Fruit fly (Drosophila melanogaster): ENCODE measurements around the gene Cpr65Az.

The Cpr65Az gene

DNA sequence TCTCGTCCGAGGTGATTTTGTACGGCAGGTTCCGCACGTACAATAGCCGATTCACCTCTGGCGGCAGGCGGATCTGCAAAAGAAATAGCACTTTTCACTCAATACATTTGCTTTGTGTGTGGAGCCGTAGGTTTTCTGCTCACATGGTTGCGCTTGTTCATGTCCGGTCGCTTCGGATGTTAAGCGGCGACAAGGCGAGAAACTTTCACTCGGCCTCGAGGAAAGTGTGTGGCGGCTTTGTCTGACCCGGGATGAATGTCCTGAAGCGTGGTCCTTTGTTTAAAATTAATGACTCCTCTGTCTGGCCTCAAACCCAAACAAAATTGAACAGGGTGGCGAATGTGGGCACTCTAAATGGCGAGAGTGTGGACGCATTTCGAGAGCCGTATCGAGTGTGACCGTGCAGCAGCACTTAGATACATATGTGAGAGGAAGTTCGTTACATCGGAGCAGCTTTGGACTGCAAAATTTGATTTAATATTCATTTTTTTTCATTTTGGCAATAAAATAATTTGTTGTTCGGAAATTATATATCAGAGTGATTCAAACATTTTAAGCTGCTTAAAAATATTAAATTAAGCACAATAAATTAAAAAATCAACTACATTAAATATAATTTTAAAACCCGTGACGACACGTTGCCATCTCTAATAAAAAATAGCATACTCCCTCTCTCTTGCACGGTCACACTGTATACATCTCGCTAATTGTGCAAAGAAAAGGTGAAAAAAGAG, 32.4 kb downstream of the Cpr65Az start, which contains the start of the genes Sf3b6 and Tnpo:
Sf3b6 (minus strand) TSS at position 358 of the 734 bp plus-strand sequence.
Tnpo (plus strand) TSS at position 659 of the 734 bp plus-strand sequence.
- peak; percentile 64 for TF ChIP-seq rn (GFP tag; IDR thresholded peaks at IDR 0.05)
- TF ChIP-seq CG32121 (GFP tag; IDR thresholded peaks at IDR 0.05), result peak; percentile 58; the same call in 1 of the 2 replicates
- TF ChIP-seq CG34367 (tag; optimal IDR thresholded peaks at IDR 0.05), result peak; percentile 57
- peak; percentile 76 for TF ChIP-seq Snoo (tag; optimal IDR thresholded peaks at IDR 0.05)
- peak; percentile 54; the same call in 2 of the 3 replicates for TF ChIP-seq fd96Ca (GFP tag; IDR thresholded peaks at IDR 0.05)
- TF ChIP-seq CG10348 (GFP tag; IDR thresholded peaks at IDR 0.05), result 0 out of 2 replicates have a peak, but pooled peaks have one; percentile 19
- TF ChIP-seq Pif1B (GFP tag; optimal IDR thresholded peaks at IDR 0.05), result no peak
- no peak for TF ChIP-seq Pif1A (GFP tag; optimal IDR thresholded peaks at IDR 0.05)
- TF ChIP-seq EcR (GFP tag; optimal IDR thresholded peaks at IDR 0.05), result peak; percentile 81
- peak; percentile 52 for TF ChIP-seq CG17806 (tag; optimal IDR thresholded peaks at IDR 0.05)
- TF ChIP-seq CG4496 (GFP tag; IDR thresholded peaks at IDR 0.05), result peak; percentile 60; the same call in 2 of the 3 replicates
- TF ChIP-seq CG8159 (tag; optimal IDR thresholded peaks at IDR 0.05), result no peak
- TF ChIP-seq CG9948 (tag; optimal IDR thresholded peaks at IDR 0.05), result peak; percentile 73
- peak; percentile 83 for TF ChIP-seq CG15710 (tag; optimal IDR thresholded peaks at IDR 0.05)
- TF ChIP-seq CG8301 (tag; optimal IDR thresholded peaks at IDR 0.05), result no peak
- no peak; the same call in none of the 2 replicates for TF ChIP-seq Ets98B (GFP tag; IDR thresholded peaks at IDR 0.05)

dm6 chr3L:6193556-6194114, 33.0 kb downstream of the Cpr65Az start:
- TF ChIP-seq CG4496 (GFP tag; IDR thresholded peaks at IDR 0.05) (0 out of 3 replicates have a peak, but pooled peaks have one; percentile 4), EcR (GFP tag; optimal IDR thresholded peaks at IDR 0.05) (peak; percentile 96), fd96Ca (GFP tag; IDR thresholded peaks at IDR 0.05) (no peak), CG8159 (tag; optimal IDR thresholded peaks at IDR 0.05) (no peak), Pif1A (GFP tag; optimal IDR thresholded peaks at IDR 0.05) (no peak), CG13204 (GFP tag; optimal IDR thresholded peaks at IDR 0.05) (no peak), gl (tag; optimal IDR thresholded peaks at IDR 0.05) (no peak), Snoo (tag; optimal IDR thresholded peaks at IDR 0.05) (no peak), CG17806 (tag; optimal IDR thresholded peaks at IDR 0.05) (no peak), CG32121 (GFP tag; IDR thresholded peaks at IDR 0.05) (no peak), CG12605 (GFP tag; IDR thresholded peaks at IDR 0.05) (no peak)

- TF ChIP-seq CG14655 (GFP tag; optimal IDR thresholded peaks at IDR 0.05), result no peak
- TF ChIP-seq CG8301 (tag; optimal IDR thresholded peaks at IDR 0.05), result no peak
- TF ChIP-seq CG15710 (tag; optimal IDR thresholded peaks at IDR 0.05), result no peak
- TF ChIP-seq rn (GFP tag; IDR thresholded peaks at IDR 0.05), result no peak
Measured at dm6 chr3L:6200173-6200572, 39.6 kb downstream of the Cpr65Az start, which contains the start of gene CG8219. Gene CG8219 (plus strand): TSS chr3L:6200473.

Data from whole organism, pupa.